Worm (Caenorhabditis elegans) whole organism, mixed stage, embryonic: ENCODE measurements around the gene tank-1.
A peak's percentile ranks its signal among the peaks of the same experiment; 100 is the strongest.

Experiments used
- M03D4.4 ChIP-seq: sonication (generic microtip); optimal IDR thresholded peaks from 2 replicates; lab custom pipeline; 2017; ENCODE audit warnings: mild to moderate bottlenecking, missing genetic modification characterization, missing compliant biosample characterization
- blmp-1 ChIP-seq: fragments of 150-350 bp; optimal IDR thresholded peaks from 2 replicates; lab custom pipeline; 2014; ENCODE audit warnings: missing biosample characterization, missing genetic modification characterization
- ceh-83 ChIP-seq: fragments of 200-800 bp; sonication (Bioruptor generic); optimal IDR thresholded peaks from 2 replicates; lab custom pipeline; 2018; ENCODE audit warnings: mild to moderate bottlenecking, missing genetic modification characterization, missing compliant biosample characterization
- ces-1 ChIP-seq: fragments of 150-350 bp; optimal IDR thresholded peaks from 2 replicates; lab custom pipeline; 2014; ENCODE audit warnings: missing biosample characterization, missing genetic modification reagents, missing genetic modification characterization
- cnd-1 ChIP-seq: fragments of 200-800 bp; sonication (Bioruptor generic); optimal IDR thresholded peaks from 2 replicates; lab custom pipeline; 2018; ENCODE audit warnings: mild to moderate bottlenecking, missing genetic modification characterization, missing compliant biosample characterization
- drap-1 ChIP-seq: fragments of 200-800 bp; sonication (Bioruptor generic); optimal IDR thresholded peaks from 3 replicates; lab custom pipeline; 2018; ENCODE audit warnings: mild to moderate bottlenecking, missing genetic modification characterization, missing compliant biosample characterization
- elt-1 ChIP-seq: sonication (generic microtip); optimal IDR thresholded peaks from 2 replicates; lab custom pipeline; 2017; ENCODE audit warnings: missing genetic modification characterization, mild to moderate bottlenecking, missing compliant biosample characterization, antibody characterized with exemption, moderate library complexity, borderline replicate concordance; ENCODE audit not compliant: insufficient read depth
- elt-3 ChIP-seq: fragments of 150-350 bp; optimal IDR thresholded peaks from 2 replicates; lab custom pipeline; 2014; ENCODE audit warnings: missing biosample characterization, missing genetic modification characterization
- flh-1 ChIP-seq: fragments of 200-800 bp; sonication (Bioruptor generic); optimal IDR thresholded peaks from 2 replicates; lab custom pipeline; 2018; ENCODE audit warnings: mild to moderate bottlenecking, missing genetic modification characterization, moderate library complexity, missing compliant biosample characterization
- ham-2 ChIP-seq: fragments of 200-800 bp; sonication (Bioruptor generic); optimal IDR thresholded peaks from 2 replicates; lab custom pipeline; 2018; ENCODE audit warnings: mild to moderate bottlenecking, missing genetic modification characterization, missing compliant biosample characterization
- hlh-1 ChIP-seq: fragments of 150-350 bp; optimal IDR thresholded peaks from 2 replicates; lab custom pipeline; 2014; ENCODE audit warnings: missing biosample characterization, missing genetic modification reagents, missing genetic modification characterization
- lin-13 ChIP-seq: fragments of 150-350 bp; optimal IDR thresholded peaks from 2 replicates; lab custom pipeline; 2014; ENCODE audit warnings: missing biosample characterization, missing genetic modification characterization
- lin-32 ChIP-seq: fragments of 200-800 bp; sonication (Bioruptor generic); optimal IDR thresholded peaks from 2 replicates; lab custom pipeline; 2018; ENCODE audit warnings: mild to moderate bottlenecking, missing genetic modification characterization, missing compliant biosample characterization
- lsy-2 ChIP-seq: fragments of 150-350 bp; optimal IDR thresholded peaks from 2 replicates; lab custom pipeline; 2014; ENCODE audit warnings: missing biosample characterization, missing genetic modification characterization
- mab-5 ChIP-seq: fragments of 150-350 bp; optimal IDR thresholded peaks from 2 replicates; lab custom pipeline; 2014; ENCODE audit warnings: missing biosample characterization, missing genetic modification characterization
- mep-1 ChIP-seq: fragments of 150-350 bp; optimal IDR thresholded peaks from 2 replicates; lab custom pipeline; 2017; ENCODE audit warnings: missing biosample characterization, missing genetic modification reagents, missing genetic modification characterization, inconsistent platforms
- mls-2 ChIP-seq: sonication (generic microtip); optimal IDR thresholded peaks from 2 replicates; lab custom pipeline; 2016; ENCODE audit warnings: mild to moderate bottlenecking, missing genetic modification characterization, moderate library complexity, missing compliant biosample characterization
- nhr-12 ChIP-seq: fragments of 150-350 bp; optimal IDR thresholded peaks from 2 replicates; lab custom pipeline; 2014; ENCODE audit warnings: missing biosample characterization, missing genetic modification characterization
- nhr-2 ChIP-seq: fragments of 150-350 bp; optimal IDR thresholded peaks from 2 replicates; lab custom pipeline; 2014; ENCODE audit warnings: missing biosample characterization, missing genetic modification characterization
- nhr-237 ChIP-seq: fragments of 150-350 bp; optimal IDR thresholded peaks from 2 replicates; lab custom pipeline; 2014; ENCODE audit warnings: missing biosample characterization, missing genetic modification characterization
- nhr-28 ChIP-seq: fragments of 150-350 bp; optimal IDR thresholded peaks from 2 replicates; lab custom pipeline; 2014; ENCODE audit warnings: missing biosample characterization, missing genetic modification characterization
- nhr-76 ChIP-seq: sonication (generic microtip); optimal IDR thresholded peaks from 2 replicates; lab custom pipeline; 2017; ENCODE audit warnings: missing biosample characterization, missing genetic modification characterization
- sem-2 ChIP-seq: fragments of 200-800 bp; sonication (Bioruptor generic); optimal IDR thresholded peaks from 2 replicates; lab custom pipeline; 2018; ENCODE audit warnings: mild to moderate bottlenecking, missing genetic modification characterization, missing compliant biosample characterization
- sptf-1 ChIP-seq: sonication (generic microtip); optimal IDR thresholded peaks from 2 replicates; lab custom pipeline; 2017; ENCODE audit warnings: mild to moderate bottlenecking, missing genetic modification characterization, moderate library complexity, missing compliant biosample characterization
- tbx-8 ChIP-seq: fragments of 200-800 bp; sonication (Bioruptor generic); optimal IDR thresholded peaks from 2 replicates; lab custom pipeline; 2018; ENCODE audit warnings: mild to moderate bottlenecking, missing genetic modification characterization, moderate library complexity, missing compliant biosample characterization
- unc-120 ChIP-seq: sonication (generic microtip); optimal IDR thresholded peaks from 2 replicates; lab custom pipeline; 2017; ENCODE audit warnings: missing genetic modification characterization, missing compliant biosample characterization; ENCODE audit not compliant: poor library complexity, severe bottlenecking
- unc-39 ChIP-seq: fragments of 150-350 bp; optimal IDR thresholded peaks from 2 replicates; lab custom pipeline; 2014; ENCODE audit warnings: missing biosample characterization, missing genetic modification characterization
- unc-62 ChIP-seq: fragments of 150-350 bp; optimal IDR thresholded peaks from 2 replicates; lab custom pipeline; 2014; ENCODE audit warnings: missing biosample characterization, missing genetic modification reagents, missing genetic modification characterization
- zip-8 ChIP-seq: fragments of 150-350 bp; optimal IDR thresholded peaks from 2 replicates; lab custom pipeline; 2014; ENCODE audit warnings: missing biosample characterization, missing genetic modification characterization
- ztf-11 ChIP-seq: fragments of 150-350 bp; optimal IDR thresholded peaks from 2 replicates; lab custom pipeline; 2014; ENCODE audit warnings: missing biosample characterization, missing genetic modification characterization

tank-1 gene

DNA sequence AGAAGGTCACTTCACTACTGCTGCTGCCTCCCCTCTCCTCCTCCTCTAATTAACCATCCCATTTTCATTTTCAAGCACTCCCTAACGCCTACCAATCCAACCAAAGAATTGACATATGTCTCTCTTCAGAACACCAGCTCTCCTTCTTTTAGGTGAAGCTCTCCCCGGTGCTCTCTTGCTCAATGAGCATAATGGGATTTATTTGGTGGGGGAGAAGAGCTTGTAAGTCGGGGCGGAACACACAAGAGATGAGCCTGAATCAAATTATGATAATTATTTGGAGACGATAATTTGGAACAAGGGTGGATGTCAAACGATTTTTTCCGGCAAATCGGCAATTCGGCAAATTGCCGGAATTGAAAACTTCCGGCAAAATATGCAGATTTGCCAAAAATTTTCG is 32.7 kb downstream of the tank-1 start:
- no peak for TF ChIP-seq elt-1 (tag; lab: Kevin White, UChicago)
- no peak for TF ChIP-seq mab-5 (tag; lab: Kevin White, UChicago)
- TF ChIP-seq lin-32 = no peak
- peak; percentile 97 for TF ChIP-seq ces-1 (GFP tag; lab: Kevin White, UChicago)

DNA sequence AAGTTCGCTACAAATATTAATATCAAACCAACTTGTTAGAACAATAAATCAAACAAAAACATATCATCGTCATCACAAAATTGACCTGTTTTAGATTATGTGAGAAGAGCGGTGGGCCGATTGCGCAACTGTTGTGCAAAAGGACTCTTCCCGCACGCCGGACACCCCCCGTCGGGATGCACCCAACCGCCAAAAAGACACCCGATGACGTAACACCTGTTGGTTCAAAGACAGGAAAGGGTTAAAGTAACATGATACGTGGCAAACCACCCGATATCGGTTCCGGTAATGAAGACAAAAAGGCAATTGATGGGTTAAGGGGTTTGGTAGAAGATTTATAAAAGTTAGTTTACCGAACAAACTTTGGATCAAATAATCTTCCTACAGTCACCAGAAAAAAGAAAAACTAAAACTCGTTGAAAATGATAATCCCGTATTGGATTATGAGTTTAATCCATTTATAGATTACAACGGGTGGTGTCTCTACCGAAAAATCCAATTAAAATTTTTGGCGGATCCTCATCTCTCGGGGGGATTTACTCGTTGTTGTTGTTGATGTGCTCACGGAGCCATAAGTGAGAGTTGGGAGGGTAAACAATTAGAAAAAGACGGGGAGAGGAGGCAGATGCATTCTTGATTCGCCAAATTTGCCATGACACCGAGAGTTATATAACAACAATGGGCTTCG is 41.3 kb downstream of the tank-1 start:
- peak; percentile 97 for TF ChIP-seq ces-1 (GFP tag; lab: Kevin White, UChicago)
- TF ChIP-seq unc-39 (tag; lab: Kevin White, UChicago) = peak; percentile 14
- TF ChIP-seq elt-3 (tag; lab: Kevin White, UChicago) = no peak
- TF ChIP-seq nhr-2 = peak; percentile 94
- no peak for TF ChIP-seq M03D4.4 (tag; lab: Kevin White, UChicago)
- peak; percentile 2 for TF ChIP-seq cnd-1 (tag; lab: Kevin White, UChicago)
- TF ChIP-seq zip-8 (tag; lab: Kevin White, UChicago) = peak; percentile 98

DNA sequence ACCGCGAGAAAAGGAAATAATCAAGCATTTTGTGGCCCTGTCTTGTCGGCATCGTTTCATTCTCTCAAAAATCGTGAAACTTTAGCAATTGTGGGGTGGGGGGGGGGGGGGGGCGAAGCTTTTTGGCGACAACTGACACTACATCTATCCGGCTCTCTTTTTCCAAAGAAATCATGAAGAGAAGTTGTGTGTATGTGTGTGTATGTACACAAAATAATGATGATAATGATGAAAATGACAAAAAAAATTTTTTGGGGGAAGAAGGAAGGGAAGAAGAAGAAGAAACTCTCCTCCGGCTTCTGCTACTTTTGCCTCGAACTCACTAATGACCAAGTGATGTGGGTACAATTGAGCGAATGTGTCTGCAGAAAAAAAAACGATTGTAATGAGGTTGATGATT is 42.5 kb downstream of the tank-1 start:
- TF ChIP-seq lin-13 = no peak
- TF ChIP-seq hlh-1 = peak; percentile 41
- TF ChIP-seq, all 35 proteins: peak for 1

DNA sequence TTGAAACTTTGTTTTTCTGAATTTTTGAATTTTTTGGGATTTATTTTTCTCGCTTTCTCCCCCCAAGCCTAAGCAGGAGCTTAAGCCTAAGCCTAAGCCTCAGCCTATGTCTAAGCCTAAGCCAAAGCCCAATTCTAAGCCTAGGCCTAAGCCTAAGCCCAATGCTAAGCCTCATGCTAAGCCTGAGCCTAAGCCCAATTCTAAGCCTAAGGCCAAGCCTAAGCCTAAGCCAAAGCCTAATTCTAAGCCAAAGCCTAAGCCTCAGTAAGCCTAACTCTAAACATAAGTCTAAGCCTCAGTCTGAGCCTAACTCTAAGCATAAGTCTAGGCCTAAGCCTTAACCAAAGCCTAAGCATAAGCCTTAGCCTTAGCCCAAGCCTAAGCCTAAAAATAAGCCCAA is 43.1 kb downstream of the tank-1 start:
- TF ChIP-seq nhr-28 (tag; lab: Kevin White, UChicago) (no peak), ham-2 (GFP tag; lab: Kevin White, UChicago) (peak; percentile 19)
- TF ChIP-seq, all 35 proteins: peak for 1

DNA sequence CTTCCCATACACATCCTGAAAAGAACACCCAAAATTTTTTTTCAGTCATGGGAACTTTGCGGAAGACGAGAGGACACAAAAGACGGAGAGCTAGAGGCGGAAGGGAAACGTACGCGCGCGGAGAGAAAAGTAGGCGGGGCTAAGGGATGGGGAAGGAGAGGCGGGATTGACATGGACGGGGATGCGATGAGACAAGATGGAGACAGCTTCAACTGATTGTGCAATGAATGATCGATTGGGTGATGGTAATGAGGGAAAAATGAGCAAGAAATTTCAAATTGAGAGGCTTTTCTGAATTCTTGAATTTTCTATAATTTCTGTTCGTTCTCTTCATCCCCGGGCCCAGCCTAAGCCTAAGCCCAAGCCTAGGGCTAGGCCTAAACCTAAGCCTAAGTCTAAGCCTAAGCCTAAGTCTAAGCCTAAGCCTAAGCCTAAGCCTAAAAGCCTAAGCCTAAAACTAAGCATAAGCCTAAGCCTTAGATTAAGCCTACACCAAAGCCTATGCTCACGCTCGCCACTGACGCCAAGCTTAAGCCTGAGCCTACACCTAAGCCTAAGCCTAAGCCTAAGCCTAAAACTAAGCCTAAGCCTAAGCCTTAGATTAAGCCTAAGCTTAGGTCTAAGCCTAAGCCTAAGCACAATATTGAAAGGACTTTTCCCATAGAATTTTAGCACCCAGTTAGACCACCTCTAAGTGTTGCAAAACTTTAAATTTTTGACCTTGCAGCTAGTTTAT is 49.0 kb downstream of the tank-1 start:
- no peak for TF ChIP-seq sem-2 (GFP tag; lab: Kevin White, UChicago)
- no peak for TF ChIP-seq nhr-237 (tag; lab: Kevin White, UChicago)
- no peak for TF ChIP-seq lsy-2
- no peak for TF ChIP-seq zip-8 (tag; lab: Kevin White, UChicago)
- no peak for TF ChIP-seq tbx-8 (GFP tag; lab: Kevin White, UChicago)
- no peak for TF ChIP-seq mab-5 (tag; lab: Kevin White, UChicago)
- TF ChIP-seq M03D4.4 (tag; lab: Kevin White, UChicago) = peak; percentile 26
- TF ChIP-seq sptf-1 = no peak
- TF ChIP-seq unc-120 (tag; lab: Kevin White, UChicago) = peak; percentile 6
- peak; percentile 24 for TF ChIP-seq mep-1 (tag; lab: Kevin White, UChicago)
- TF ChIP-seq ceh-83 = no peak
- TF ChIP-seq nhr-28 (tag; lab: Kevin White, UChicago) = no peak
- no peak for TF ChIP-seq mls-2 (tag; lab: Kevin White, UChicago)
- TF ChIP-seq flh-1 (GFP tag; lab: Kevin White, UChicago) = no peak
- TF ChIP-seq ham-2 (GFP tag; lab: Kevin White, UChicago) = peak; percentile 43
- TF ChIP-seq ces-1 (GFP tag; lab: Kevin White, UChicago) = no peak
- TF ChIP-seq unc-62 (GFP tag; lab: Kevin White, UChicago) = peak; percentile 72
- TF ChIP-seq ztf-11 = no peak
- no peak for TF ChIP-seq blmp-1
- TF ChIP-seq nhr-76 (tag; lab: Kevin White, UChicago) = no peak
- TF ChIP-seq drap-1 (GFP tag; lab: Kevin White, UChicago) = no peak

DNA sequence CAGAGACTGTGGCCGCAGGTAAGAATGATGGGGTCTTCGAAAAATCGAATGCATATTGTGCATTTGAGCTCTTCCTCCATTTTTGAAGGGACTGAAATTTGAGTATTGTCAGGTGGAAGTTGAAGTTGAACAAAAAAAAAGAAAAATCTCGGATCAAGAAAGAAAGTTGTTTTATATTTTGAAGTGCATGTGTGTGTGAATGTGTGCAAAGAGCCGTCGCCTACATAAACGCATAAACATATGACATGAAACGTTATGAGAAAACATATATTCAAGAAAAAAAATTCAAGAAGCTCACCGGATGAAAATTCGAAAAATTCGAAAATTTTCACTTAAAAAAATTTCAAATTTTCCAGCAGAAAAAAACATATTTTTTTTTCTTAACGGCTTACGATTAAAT is 50.2 kb downstream of the tank-1 start, which contains the start of gene madd-2:
madd-2 (minus strand) TSS at position 101 of the 400 bp plus-strand sequence.
- no peak for TF ChIP-seq nhr-12
- no peak for TF ChIP-seq cnd-1 (tag; lab: Kevin White, UChicago)
